Worm (Caenorhabditis elegans): ENCODE results near the gene etc-1.

etc-1 gene

DNA sequence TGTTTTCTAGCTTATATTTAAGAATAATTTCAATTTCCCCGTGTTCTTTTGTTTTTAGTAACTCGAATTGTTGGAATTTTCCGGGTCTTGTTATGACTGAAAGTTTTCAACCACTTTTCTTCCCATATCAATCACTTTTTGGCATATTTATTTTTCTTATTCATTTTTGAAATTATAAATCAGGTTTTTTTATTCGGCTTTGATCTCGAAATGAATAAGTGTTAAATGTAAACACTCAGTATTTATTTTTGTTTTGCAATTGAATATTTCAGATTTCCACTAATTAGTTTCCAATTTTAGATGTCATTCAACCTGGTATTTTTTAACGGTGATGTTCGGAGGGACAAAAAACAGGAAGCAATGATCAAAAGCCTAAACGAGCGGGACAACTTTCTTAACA, at the start of gene etc-1:
etc-1 (plus strand) TSS at position 301 of the 400 bp plus-strand sequence.
- no peak for TF ChIP-seq unc-62 (GFP tag; optimal IDR thresholded peaks at IDR 0.05)

DNA sequence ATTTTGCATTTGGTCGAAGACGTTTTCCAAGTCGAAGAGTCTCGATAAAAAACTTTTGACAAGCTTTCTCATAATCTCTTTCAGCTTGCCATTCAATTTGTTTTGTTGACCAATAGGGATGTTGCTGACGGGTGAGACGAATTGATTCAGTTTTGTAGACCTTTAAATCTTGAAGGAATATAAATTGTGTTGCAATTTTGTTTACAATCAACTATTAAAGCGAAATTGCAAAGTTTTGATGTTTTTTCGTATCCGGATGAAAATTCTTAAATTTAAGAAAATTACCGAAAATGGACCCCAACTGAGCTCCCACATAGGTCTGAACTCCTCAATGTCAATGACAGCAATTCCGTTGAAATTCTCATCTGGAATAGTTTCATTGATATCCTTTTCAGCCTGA, 48.5 kb upstream of the etc-1 start:
- TF ChIP-seq unc-62 (GFP tag; optimal IDR thresholded peaks at IDR 0.05), result no peak

DNA sequence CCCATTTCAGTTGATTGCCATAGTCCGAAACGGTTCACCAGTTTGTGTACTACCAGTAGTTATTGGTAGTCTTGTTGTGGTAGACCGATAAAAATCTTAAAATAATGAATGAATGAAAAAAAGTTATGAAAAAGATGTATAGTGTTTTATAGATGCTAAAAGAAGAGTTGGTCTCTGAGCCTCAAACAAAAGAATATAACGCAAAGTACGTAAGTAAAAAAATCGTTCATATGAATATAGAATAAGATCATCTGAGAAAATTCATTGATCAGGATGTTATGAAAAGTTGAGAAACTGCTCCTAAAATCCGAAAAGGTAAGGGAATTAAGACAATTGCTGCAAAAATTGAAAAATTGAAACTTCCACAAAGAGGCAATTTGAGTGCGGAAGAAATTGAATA, 47.1 kb upstream of the etc-1 start, which contains the start of gene chhy-1:
chhy-1 (minus strand) TSS at position 101 of the 400 bp plus-strand sequence.
- TF ChIP-seq unc-62 (GFP tag; optimal IDR thresholded peaks at IDR 0.05), result no peak

DNA sequence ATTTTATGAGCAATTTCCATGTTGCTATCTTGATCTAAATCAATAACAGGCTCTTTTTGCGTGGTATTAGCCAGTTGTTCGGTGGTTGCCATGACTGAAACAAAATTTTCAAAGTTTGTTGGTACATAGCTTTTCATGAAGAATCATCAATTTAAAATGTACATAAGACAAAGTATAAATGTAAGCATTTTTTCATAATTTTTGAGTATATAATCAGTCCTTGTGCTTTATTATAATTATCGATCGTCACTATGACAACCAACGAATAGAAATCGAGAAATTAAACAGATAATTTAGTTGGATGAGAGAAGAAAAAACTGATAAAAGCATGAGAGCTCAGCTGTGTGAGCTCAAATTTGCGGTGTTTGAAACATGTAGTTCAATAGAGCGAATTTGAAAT, 42.8 kb upstream of the etc-1 start, which contains the start of gene T22C8.3:
T22C8.3 (minus strand) TSS at position 101 of the 400 bp plus-strand sequence.
- TF ChIP-seq unc-62 (GFP tag; optimal IDR thresholded peaks at IDR 0.05), result no peak

- TF ChIP-seq unc-62 (GFP tag; optimal IDR thresholded peaks at IDR 0.05), result no peak
These were observed 41.2 kb upstream of the etc-1 start, which contains the start of gene T22C8.4 for ce11 chrII:8623396-8623795. T22C8.4 (minus strand) TSS chrII:8623496.

ce11 chrII:8625163-8625562, 39.5 kb upstream of the etc-1 start, which contains the start of gene sptf-2:
sptf-2 (plus strand) TSS chrII:8625459.
- no peak for TF ChIP-seq unc-62 (GFP tag; optimal IDR thresholded peaks at IDR 0.05)

- no peak for TF ChIP-seq unc-62 (GFP tag; optimal IDR thresholded peaks at IDR 0.05)
These were observed 38.0 kb upstream of the etc-1 start for ce11 chrII:8626598-8626997.

DNA sequence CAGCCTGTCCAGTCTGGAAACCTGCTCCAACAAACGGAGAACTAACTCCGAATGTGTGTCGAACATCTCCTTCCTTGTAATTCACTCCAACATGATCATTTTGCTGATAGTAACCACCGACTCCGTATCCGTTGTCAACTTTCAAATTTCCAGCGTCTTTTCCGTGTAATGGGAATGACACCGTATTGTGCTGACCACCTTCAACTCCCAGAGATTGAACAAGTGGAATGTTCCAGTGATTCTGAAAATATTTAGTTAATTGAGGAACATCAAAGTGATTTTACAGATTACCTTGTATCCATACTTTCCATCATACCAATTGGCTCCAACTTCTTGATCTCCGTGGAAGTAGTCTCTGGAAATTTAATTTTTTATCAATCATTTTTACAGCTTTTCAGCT, 36.7 kb upstream of the etc-1 start:
- TF ChIP-seq unc-62 (GFP tag; optimal IDR thresholded peaks at IDR 0.05), result no peak

DNA sequence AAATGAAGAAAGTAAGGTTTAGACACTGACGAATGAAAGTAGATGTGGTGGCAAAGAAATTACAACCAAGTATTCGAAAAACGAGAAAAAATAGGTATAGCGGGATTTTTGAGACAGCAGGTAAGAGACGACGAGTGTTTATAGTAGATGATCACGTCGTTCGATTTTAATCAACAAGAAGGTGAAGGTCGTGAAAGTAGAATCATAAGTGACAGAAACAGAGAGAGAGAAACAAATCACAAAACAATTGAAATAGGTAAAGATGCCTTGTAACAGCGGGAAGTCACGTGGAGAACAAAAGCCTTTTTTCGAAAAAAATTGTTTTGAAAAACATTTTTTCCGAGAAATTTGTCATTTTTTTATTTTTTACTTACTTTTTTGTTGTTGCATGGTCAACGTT, 34.5 kb upstream of the etc-1 start, which contains the start of gene T22C8.6:
T22C8.6 (minus strand) TSS at position 194 of the 400 bp plus-strand sequence.
- no peak for TF ChIP-seq unc-62 (GFP tag; optimal IDR thresholded peaks at IDR 0.05)

DNA sequence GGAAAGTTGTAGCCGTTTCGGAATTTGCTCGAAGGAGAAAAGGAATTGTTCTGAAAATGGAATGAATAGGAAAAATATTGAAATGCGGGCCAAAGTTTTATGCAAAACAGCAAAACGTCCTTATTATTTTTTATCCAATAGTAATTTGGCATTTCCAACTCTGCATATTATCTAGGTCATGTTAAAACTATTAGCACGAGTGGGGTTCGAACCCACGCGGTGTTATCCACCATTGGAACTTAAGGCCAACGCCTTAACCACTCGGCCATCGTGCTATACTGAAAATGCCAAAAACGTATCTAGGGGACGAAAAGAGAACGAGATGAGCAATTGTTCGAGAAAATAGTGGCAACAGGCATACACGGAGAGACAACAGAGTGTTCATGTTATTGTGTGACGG, 32.9 kb upstream of the etc-1 start:
- TF ChIP-seq unc-62 (GFP tag; optimal IDR thresholded peaks at IDR 0.05), result no peak

DNA sequence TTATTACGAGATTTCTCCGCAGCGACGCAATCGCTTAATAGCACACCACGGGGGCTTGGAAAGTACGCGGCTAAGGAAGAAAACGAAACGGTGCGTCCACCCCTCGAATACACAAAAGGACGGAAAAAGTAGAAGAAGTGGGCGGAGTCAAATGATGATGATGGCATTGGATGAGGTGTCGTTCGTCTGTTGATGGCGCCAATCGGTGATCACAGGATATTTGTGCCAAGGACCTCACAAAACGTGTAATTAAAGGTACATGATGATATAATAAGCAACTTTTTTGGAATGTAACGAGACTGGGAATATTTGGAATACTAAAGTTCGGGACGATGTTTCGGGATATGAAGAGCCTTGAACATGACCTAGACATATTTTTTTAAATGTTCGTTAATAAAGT, 30.2 kb upstream of the etc-1 start, which contains the start of gene cutl-12:
cutl-12 (minus strand) TSS at position 101 of the 400 bp plus-strand sequence.
- TF ChIP-seq unc-62 (GFP tag; optimal IDR thresholded peaks at IDR 0.05), result no peak

- TF ChIP-seq unc-62 (GFP tag; optimal IDR thresholded peaks at IDR 0.05), result no peak
These were observed 27.0 kb upstream of the etc-1 start, which contains the start of gene vab-9 for ce11 chrII:8637615-8638014. vab-9 (minus strand) TSS chrII:8637715.

DNA sequence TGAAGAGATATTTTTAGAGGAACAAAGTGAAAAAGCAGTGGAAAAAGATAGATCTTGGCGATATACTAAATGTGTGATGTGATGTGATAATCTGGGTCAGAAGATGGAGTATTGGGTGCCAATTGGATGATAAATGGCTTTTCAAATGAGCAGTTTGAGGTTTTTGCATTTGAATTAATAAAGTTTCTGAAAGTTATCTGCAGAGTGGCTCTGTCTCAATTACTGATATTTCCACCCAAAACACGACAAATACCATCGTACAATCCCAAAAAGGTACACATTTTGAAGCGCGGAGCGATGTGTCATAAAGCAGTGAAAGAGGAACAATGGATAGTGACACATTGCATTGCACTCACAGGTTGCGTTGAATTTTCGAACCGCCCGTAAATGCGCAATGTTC, 25.1 kb upstream of the etc-1 start:
- TF ChIP-seq unc-62 (GFP tag; optimal IDR thresholded peaks at IDR 0.05), result no peak

ce11 chrII:8640503-8640902, 24.1 kb upstream of the etc-1 start:
- TF ChIP-seq unc-62 (GFP tag; optimal IDR thresholded peaks at IDR 0.05), result no peak

ce11 chrII:8641131-8641530, 23.5 kb upstream of the etc-1 start, which contains the start of gene D2085.7:
D2085.7 (plus strand) TSS chrII:8641381.
- TF ChIP-seq unc-62 (GFP tag; optimal IDR thresholded peaks at IDR 0.05), result no peak

- TF ChIP-seq unc-62 (GFP tag; optimal IDR thresholded peaks at IDR 0.05), result no peak
These were observed 22.3 kb upstream of the etc-1 start for ce11 chrII:8642376-8642775.

DNA sequence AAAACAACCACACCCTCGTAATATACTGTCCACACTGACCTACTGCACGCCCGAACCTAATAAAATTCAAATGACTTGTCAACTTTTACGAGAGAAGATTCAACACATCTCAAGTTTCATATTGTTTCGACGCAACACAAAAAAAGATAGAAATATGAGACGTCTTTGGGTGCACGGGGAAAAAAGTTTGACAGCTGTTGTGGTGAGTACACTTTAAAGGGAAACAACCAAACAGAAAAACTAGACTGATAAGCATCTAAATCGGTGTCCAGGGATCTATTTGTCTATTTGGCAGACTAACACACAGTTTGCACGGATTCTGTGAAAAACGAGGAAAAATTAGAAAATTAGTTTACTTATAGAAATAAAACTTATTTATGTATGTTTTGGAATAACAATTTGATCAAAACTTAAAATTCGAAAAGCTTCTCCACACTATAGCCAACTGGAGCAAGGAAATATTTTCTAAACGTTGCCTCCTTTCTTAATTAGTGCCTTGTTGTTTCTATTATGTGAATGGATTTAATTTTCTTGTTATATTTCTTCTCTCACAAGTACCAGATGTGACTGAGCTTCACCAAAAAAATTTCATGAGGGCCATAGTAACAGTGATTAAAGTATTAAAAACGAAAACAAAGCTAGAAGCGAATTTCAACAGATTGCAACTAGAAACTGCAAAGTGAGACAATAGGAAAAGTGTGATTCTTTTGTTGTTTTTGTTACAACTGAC, 20.8 kb upstream of the etc-1 start:
- no peak for TF ChIP-seq unc-62 (GFP tag; optimal IDR thresholded peaks at IDR 0.05)

Data from whole organism, dauer.